Worm (Caenorhabditis elegans) whole organism, late embryonic: ENCODE data around the gene clec-208.

ENCODE experiments used
- C38D4.7 ChIP-seq: fragments of 200-800 bp; sonication (Bioruptor generic); optimal IDR thresholded peaks from 2 replicates; lab custom pipeline; 2018; ENCODE audit warnings: mild to moderate bottlenecking, missing genetic modification characterization, moderate library complexity, missing compliant biosample characterization
- F13H6.1 ChIP-seq: sonication (generic microtip); optimal IDR thresholded peaks from 2 replicates; lab custom pipeline; 2016; ENCODE audit warnings: missing genetic modification characterization, missing compliant biosample characterization
- K09A11.1 ChIP-seq: sonication (generic microtip); optimal IDR thresholded peaks from 2 replicates; lab custom pipeline; 2017; ENCODE audit warnings: antibody characterized with exemption, mild to moderate bottlenecking, missing genetic modification characterization, missing compliant biosample characterization; ENCODE audit not compliant: insufficient read depth
- T23F11.4 ChIP-seq: fragments of 200-800 bp; sonication (Bioruptor generic); optimal IDR thresholded peaks from 2 replicates; lab custom pipeline; 2018; ENCODE audit warnings: mild to moderate bottlenecking, missing genetic modification characterization, missing compliant biosample characterization
- Y22D7AL.16 ChIP-seq: sonication (generic microtip); optimal IDR thresholded peaks from 2 replicates; lab custom pipeline; 2016; ENCODE audit warnings: missing genetic modification characterization, missing compliant biosample characterization
- ama-1 ChIP-seq: fragments of 150-350 bp; optimal IDR thresholded peaks from 2 replicates; lab custom pipeline; 2014
- ceh-14 ChIP-seq: sonication (generic microtip); optimal IDR thresholded peaks from 2 replicates; lab custom pipeline; 2016; ENCODE audit warnings: missing genotype, missing genetic modification characterization, missing compliant biosample characterization
- ceh-18 ChIP-seq: sonication (generic microtip); optimal IDR thresholded peaks from 2 replicates; lab custom pipeline; 2016; ENCODE audit warnings: missing genetic modification characterization, missing compliant biosample characterization
- ceh-2 ChIP-seq: sonication (generic microtip); optimal IDR thresholded peaks from 2 replicates; lab custom pipeline; 2016; ENCODE audit warnings: missing genotype, missing genetic modification characterization, missing compliant biosample characterization
- ceh-24 ChIP-seq: sonication (generic microtip); optimal IDR thresholded peaks from 2 replicates; lab custom pipeline; 2016; ENCODE audit warnings: mild to moderate bottlenecking, missing genetic modification characterization, missing compliant biosample characterization
- ceh-30 ChIP-seq: fragments of 150-350 bp; optimal IDR thresholded peaks from 2 replicates; lab custom pipeline; 2014; ENCODE audit warnings: missing biosample characterization, missing genetic modification characterization
- ceh-31 ChIP-seq: sonication (generic microtip); optimal IDR thresholded peaks from 2 replicates; lab custom pipeline; 2016; ENCODE audit warnings: missing genetic modification characterization, missing compliant biosample characterization
- ceh-34 ChIP-seq: sonication (generic microtip); optimal IDR thresholded peaks from 2 replicates; lab custom pipeline; 2016; ENCODE audit warnings: mild to moderate bottlenecking, missing genetic modification characterization, missing compliant biosample characterization
- ceh-45 ChIP-seq: fragments of 200-800 bp; sonication (Bioruptor generic); IDR thresholded peaks from 2 replicates; pipeline ENCODE4 v1.3.6; 2022; ENCODE audit warnings: missing genetic modification reagents, missing genetic modification characterization, missing compliant biosample characterization
- ceh-48 ChIP-seq: sonication (generic microtip); optimal IDR thresholded peaks from 2 replicates; lab custom pipeline; 2016; ENCODE audit warnings: missing genetic modification characterization, inconsistent platforms, missing compliant biosample characterization
- ceh-9 ChIP-seq: sonication (generic microtip); optimal IDR thresholded peaks from 2 replicates; lab custom pipeline; 2016; ENCODE audit warnings: mild to moderate bottlenecking, missing genetic modification characterization, inconsistent platforms, missing compliant biosample characterization
- che-1 ChIP-seq: sonication (generic microtip); optimal IDR thresholded peaks from 2 replicates; lab custom pipeline; 2016; ENCODE audit warnings: mild to moderate bottlenecking, missing genetic modification characterization, missing compliant biosample characterization
- dmd-4 ChIP-seq: sonication (generic microtip); optimal IDR thresholded peaks from 2 replicates; lab custom pipeline; 2016; ENCODE audit warnings: borderline replicate concordance, missing genetic modification characterization, missing compliant biosample characterization
- elt-4 ChIP-seq: sonication (generic microtip); optimal IDR thresholded peaks from 2 replicates; lab custom pipeline; 2016; ENCODE audit warnings: missing genetic modification characterization, missing compliant biosample characterization
- eyg-1 ChIP-seq: sonication (generic microtip); optimal IDR thresholded peaks from 2 replicates; lab custom pipeline; 2016; ENCODE audit warnings: missing genotype, missing genetic modification characterization, missing compliant biosample characterization
- fax-1 ChIP-seq: sonication (generic microtip); optimal IDR thresholded peaks from 2 replicates; lab custom pipeline; 2016; ENCODE audit warnings: missing genotype, missing genetic modification characterization, missing compliant biosample characterization
- fkh-10 ChIP-seq: fragments of 150-350 bp; optimal IDR thresholded peaks from 2 replicates; lab custom pipeline; 2014; ENCODE audit warnings: missing biosample characterization, missing genetic modification reagents, missing genetic modification characterization
- fkh-6 ChIP-seq: sonication (generic microtip); optimal IDR thresholded peaks from 2 replicates; lab custom pipeline; 2016; ENCODE audit warnings: missing genetic modification characterization, missing compliant biosample characterization
- gmeb-2 ChIP-seq: sonication (generic microtip); optimal IDR thresholded peaks from 2 replicates; lab custom pipeline; 2016; ENCODE audit warnings: missing genetic modification characterization, inconsistent platforms, missing compliant biosample characterization
- hlh-13 ChIP-seq: fragments of 200-800 bp; sonication (Bioruptor generic); optimal IDR thresholded peaks from 2 replicates; lab custom pipeline; 2018; ENCODE audit warnings: mild to moderate bottlenecking, missing genetic modification characterization, missing compliant biosample characterization
- hlh-15 ChIP-seq: sonication (generic microtip); optimal IDR thresholded peaks from 2 replicates; lab custom pipeline; 2016; ENCODE audit warnings: missing genetic modification characterization, missing compliant biosample characterization
- hlh-30 ChIP-seq: sonication (generic microtip); optimal IDR thresholded peaks from 2 replicates; lab custom pipeline; 2017; ENCODE audit warnings: antibody characterized with exemption, missing genetic modification characterization, missing compliant biosample characterization; ENCODE audit not compliant: insufficient read depth
- hlh-6 ChIP-seq: sonication (generic microtip); optimal IDR thresholded peaks from 2 replicates; lab custom pipeline; 2016; ENCODE audit warnings: missing genotype, missing genetic modification characterization, missing compliant biosample characterization
- lim-6 ChIP-seq: sonication (generic microtip); optimal IDR thresholded peaks from 2 replicates; lab custom pipeline; 2016; ENCODE audit warnings: missing genetic modification characterization, missing compliant biosample characterization
- lin-11 ChIP-seq: fragments of 200-800 bp; sonication (Bioruptor generic); optimal IDR thresholded peaks from 2 replicates; lab custom pipeline; 2018; ENCODE audit warnings: mild to moderate bottlenecking, missing genetic modification characterization, missing compliant biosample characterization
- madf-2 ChIP-seq: sonication (generic microtip); optimal IDR thresholded peaks from 2 replicates; lab custom pipeline; 2017; ENCODE audit warnings: missing genetic modification characterization, missing compliant biosample characterization
- mec-3 ChIP-seq: sonication (generic microtip); optimal IDR thresholded peaks from 2 replicates; lab custom pipeline; 2016; ENCODE audit warnings: borderline replicate concordance, missing genetic modification characterization, missing compliant biosample characterization
- nhr-11 ChIP-seq: fragments of 150-350 bp; optimal IDR thresholded peaks from 2 replicates; lab custom pipeline; 2014; ENCODE audit warnings: missing biosample characterization, missing genetic modification characterization
- nhr-232 ChIP-seq: sonication (generic microtip); optimal IDR thresholded peaks from 2 replicates; lab custom pipeline; 2016; ENCODE audit warnings: missing genetic modification characterization, missing compliant biosample characterization
- odd-2 ChIP-seq: sonication (generic microtip); optimal IDR thresholded peaks from 2 replicates; lab custom pipeline; 2017; ENCODE audit warnings: antibody characterized with exemption, mild to moderate bottlenecking, missing genetic modification characterization, missing compliant biosample characterization
- pag-3 ChIP-seq: sonication (generic microtip); optimal IDR thresholded peaks from 2 replicates; lab custom pipeline; 2016; ENCODE audit warnings: missing compliant biosample characterization, missing genetic modification characterization, borderline replicate concordance
- pat-9 ChIP-seq: fragments of 200-800 bp; sonication (Bioruptor generic); optimal IDR thresholded peaks from 2 replicates; lab custom pipeline; 2018; ENCODE audit warnings: mild to moderate bottlenecking, missing genetic modification characterization, moderate library complexity, missing compliant biosample characterization
- pax-1 ChIP-seq: fragments of 150-350 bp; optimal IDR thresholded peaks from 2 replicates; lab custom pipeline; 2014; ENCODE audit warnings: missing biosample characterization, missing genetic modification characterization
- pha-4 ChIP-seq: fragments of 150-350 bp; optimal IDR thresholded peaks from 2 replicates; lab custom pipeline; 2018; ENCODE audit warnings: missing biosample characterization, missing genetic modification reagents, missing genetic modification characterization
- pros-1 ChIP-seq: fragments of 150-350 bp; optimal IDR thresholded peaks from 2 replicates; lab custom pipeline; 2014; ENCODE audit warnings: missing biosample characterization, missing genetic modification reagents, missing genetic modification characterization
- ref-2 ChIP-seq: sonication (generic microtip); optimal IDR thresholded peaks from 2 replicates; lab custom pipeline; 2016; ENCODE audit warnings: missing genetic modification characterization, missing compliant biosample characterization
- sdc-2 ChIP-seq: sonication (generic microtip); optimal IDR thresholded peaks from 2 replicates; lab custom pipeline; 2016; ENCODE audit warnings: missing genotype, missing genetic modification characterization, missing compliant biosample characterization
- sox-2 ChIP-seq: fragments of 200-800 bp; sonication (Bioruptor generic); IDR thresholded peaks from 2 replicates; pipeline ENCODE4 v1.3.6; 2022; ENCODE audit warnings: missing genetic modification reagents, missing genetic modification characterization, missing compliant biosample characterization
- sox-4 ChIP-seq: sonication (generic microtip); optimal IDR thresholded peaks from 2 replicates; lab custom pipeline; 2017; ENCODE audit warnings: mild to moderate bottlenecking, missing genetic modification characterization, inconsistent platforms, missing compliant biosample characterization
- syd-9 ChIP-seq: sonication (generic microtip); optimal IDR thresholded peaks from 2 replicates; lab custom pipeline; 2016; ENCODE audit warnings: mild to moderate bottlenecking, missing genetic modification characterization, moderate library complexity, missing compliant biosample characterization
- tbx-2 ChIP-seq: sonication (generic microtip); optimal IDR thresholded peaks from 2 replicates; lab custom pipeline; 2016; ENCODE audit warnings: missing genetic modification characterization, missing compliant biosample characterization
- ttx-3 ChIP-seq: sonication (generic microtip); optimal IDR thresholded peaks from 2 replicates; lab custom pipeline; 2016; ENCODE audit warnings: missing genetic modification reagents, missing genetic modification characterization, missing compliant biosample characterization
- unc-3 ChIP-seq, 2 experiments: fragments of 200-800 bp in 1 of 2; sonication (Bioruptor generic) in 1 of 2; sonication (generic microtip) in 1 of 2; conservative IDR thresholded peaks in 1 of 2; optimal IDR thresholded peaks in 1 of 2; 2 replicates each; pipeline versions ENCODE4 v1.3.6 to Lab custom; 2016 to 2022; ENCODE audit warnings: missing compliant biosample characterization in 2 of 2, missing genetic modification characterization in 2 of 2, missing genetic modification reagents in 1 of 2
- unc-42 ChIP-seq: sonication (generic microtip); optimal IDR thresholded peaks from 2 replicates; lab custom pipeline; 2016; ENCODE audit warnings: missing genotype, missing genetic modification characterization, missing compliant biosample characterization
- unc-55 ChIP-seq: sonication (generic microtip); optimal IDR thresholded peaks from 2 replicates; lab custom pipeline; 2017; ENCODE audit warnings: missing biosample characterization, missing genetic modification reagents, missing genetic modification characterization
- unc-86 ChIP-seq: sonication (generic microtip); optimal IDR thresholded peaks from 2 replicates; lab custom pipeline; 2016; ENCODE audit warnings: missing genetic modification characterization, missing compliant biosample characterization
- zip-5 ChIP-seq: sonication (generic microtip); optimal IDR thresholded peaks from 2 replicates; lab custom pipeline; 2016; ENCODE audit warnings: missing genetic modification characterization, missing compliant biosample characterization
- ztf-16 ChIP-seq: sonication (generic microtip); optimal IDR thresholded peaks from 2 replicates; lab custom pipeline; 2017; ENCODE audit warnings: missing genetic modification characterization, missing compliant biosample characterization

The clec-208 gene

ce11 chrV:2126996-2127585, 29.3 kb downstream of the clec-208 start, which contains the start of gene ldp-1:
Gene ldp-1, plus strand, starts transcription at chrV:2127535.
- TF ChIP-seq zip-5 (tag; lab: Kevin White, UChicago) (peak; percentile 48), dmd-4 (no peak), eyg-1 (tag; lab: Kevin White, UChicago) (no peak), fax-1 (tag; lab: Kevin White, UChicago) (peak; percentile 55), tbx-2 (tag; lab: Kevin White, UChicago) (peak; percentile 70), syd-9 (tag; lab: Kevin White, UChicago) (no peak), unc-86 (no peak), ceh-45 (GFP tag; lab: Robert Waterston, UW) (no peak), ztf-16 (tag; lab: Kevin White, UChicago) (no peak), ref-2 (tag; lab: Kevin White, UChicago) (peak; percentile 63), fkh-10 (GFP tag; lab: Kevin White, UChicago) (no peak), hlh-13 (no peak), ceh-34 (tag; lab: Kevin White, UChicago) (peak; percentile 8), ceh-48 (tag; lab: Kevin White, UChicago) (no peak), fkh-6 (no peak), ttx-3 (tag; lab: Kevin White, UChicago) (no peak), lim-6 (no peak), ceh-30 (tag; lab: Kevin White, UChicago) (no peak), ceh-9 (tag; lab: Kevin White, UChicago) (no peak), pat-9 (no peak), odd-2 (tag; lab: Kevin White, UChicago) (no peak), Y22D7AL.16 (tag; lab: Kevin White, UChicago) (no peak), K09A11.1 (tag; lab: Kevin White, UChicago) (no peak), T23F11.4 (no peak), madf-2 (tag; lab: Kevin White, UChicago) (no peak), C38D4.7 (GFP tag; lab: Kevin White, UChicago) (no peak), hlh-15 (tag; lab: Kevin White, UChicago) (no peak), elt-4 (tag; lab: Kevin White, UChicago) (no peak), mec-3 (peak; percentile 69), nhr-11 (tag; lab: Kevin White, UChicago) (no peak), lin-11 (tag; lab: Kevin White, UChicago) (no peak), ceh-24 (tag; lab: Kevin White, UChicago) (no peak), nhr-232 (tag; lab: Kevin White, UChicago) (no peak), pax-1 (tag; lab: Kevin White, UChicago) (no peak), pag-3 (tag; lab: Kevin White, UChicago) (no peak), hlh-6 (tag; lab: Kevin White, UChicago) (no peak), ceh-14 (tag; lab: Kevin White, UChicago) (peak; percentile 7), che-1 (no peak), hlh-30 (tag; lab: Kevin White, UChicago) (no peak), F13H6.1 (tag; lab: Kevin White, UChicago) (no peak), unc-42 (peak; percentile 25), pha-4 (tag; lab: Kevin White, UChicago) (no peak), ceh-18 (tag; lab: Kevin White, UChicago) (no peak), ama-1 (lab: Kevin White, UChicago) (no peak), ceh-31 (peak; percentile 89), sdc-2 (tag; lab: Kevin White, UChicago) (no peak), pros-1 (tag; lab: Kevin White, UChicago) (no peak), sox-4 (tag; lab: Kevin White, UChicago) (no peak), sox-2 (GFP tag; lab: Robert Waterston, UW) (no peak), ceh-2 (peak; percentile 76), unc-3 (GFP tag; conservative IDR thresholded peaks at IDR 0.05; lab: Robert Waterston, UW) (no peak), unc-3 (tag; optimal IDR thresholded peaks at IDR 0.05; lab: Kevin White, UChicago) (peak; percentile 19), gmeb-2 (no peak), unc-55 (GFP tag; lab: Kevin White, UChicago) (no peak)
